Worm (Caenorhabditis elegans) whole organism, L4 larva: Measurements from ENCODE around the gene srt-59.

Experiments used
- F10B5.3 ChIP-seq: sonication (generic microtip); optimal IDR thresholded peaks from 2 replicates; lab custom pipeline; 2016; ENCODE audit warnings: mild to moderate bottlenecking, missing genetic modification characterization, missing compliant biosample characterization
- F37D6.2 ChIP-seq: sonication (generic microtip); optimal IDR thresholded peaks from 2 replicates; lab custom pipeline; 2016; ENCODE audit warnings: mild to moderate bottlenecking, missing genetic modification characterization, missing compliant biosample characterization
- F49E8.2 ChIP-seq: sonication (generic microtip); optimal IDR thresholded peaks from 2 replicates; lab custom pipeline; 2016; ENCODE audit warnings: missing compliant biosample characterization, mild to moderate bottlenecking, missing genetic modification characterization, borderline replicate concordance
- ZK546.5 ChIP-seq, 2 experiments: sonication (generic microtip); optimal IDR thresholded peaks; 2 replicates each; lab custom pipeline; 2017; ENCODE audit warnings: missing biosample characterization in 2 of 2, missing genetic modification characterization in 2 of 2
- attf-4 ChIP-seq: sonication (generic microtip); optimal IDR thresholded peaks from 3 replicates; lab custom pipeline; 2017; ENCODE audit warnings: missing biosample characterization, missing genetic modification characterization
- ceh-20 ChIP-seq: fragments of 200-800 bp; sonication (Bioruptor generic); IDR thresholded peaks from 2 replicates; pipeline ENCODE4 v1.3.6; 2022; ENCODE audit warnings: missing genetic modification reagents, missing genetic modification characterization, missing compliant biosample characterization
- ces-1 ChIP-seq: fragments of 150-350 bp; sonication (generic microtip); optimal IDR thresholded peaks from 4 replicates; lab custom pipeline; 2014; ENCODE audit warnings: missing biosample characterization, missing genetic modification reagents, missing genetic modification characterization
- cey-2 ChIP-seq: sonication (generic microtip); optimal IDR thresholded peaks from 3 replicates; lab custom pipeline; 2017; ENCODE audit warnings: missing genetic modification characterization, mild to moderate bottlenecking, missing compliant biosample characterization, antibody characterized with exemption, borderline replicate concordance; ENCODE audit not compliant: insufficient read depth
- ctbp-1 ChIP-seq: fragments of 200-800 bp; sonication (Bioruptor generic); IDR thresholded peaks from 2 replicates; pipeline ENCODE4 v1.3.6; 2022; ENCODE audit warnings: missing genetic modification reagents, missing genetic modification characterization, missing compliant biosample characterization
- daf-16 ChIP-seq, 3 experiments: sonication (generic microtip); optimal IDR thresholded peaks; 2 replicates each; lab custom pipeline; 2016 to 2017; ENCODE audit warnings: missing genetic modification characterization in 3 of 3, missing genetic modification reagents in 3 of 3, mild to moderate bottlenecking in 2 of 3, missing compliant biosample characterization in 2 of 3, missing biosample characterization in 1 of 3, moderate library complexity in 1 of 3
- dmd-6 ChIP-seq: fragments of 200-800 bp; sonication (Bioruptor generic); IDR thresholded peaks from 2 replicates; pipeline ENCODE4 v1.3.6; 2022; ENCODE audit warnings: missing genetic modification reagents, missing genetic modification characterization, missing compliant biosample characterization
- hlh-11 ChIP-seq: fragments of 200-800 bp; sonication (Bioruptor generic); optimal IDR thresholded peaks from 2 replicates; lab custom pipeline; 2018; ENCODE audit warnings: mild to moderate bottlenecking, missing genetic modification characterization, missing compliant biosample characterization
- lin-1 ChIP-seq: fragments of 200-800 bp; sonication (Bioruptor generic); IDR thresholded peaks from 2 replicates; pipeline ENCODE4 v1.3.6; 2022; ENCODE audit warnings: missing genetic modification reagents, missing genetic modification characterization, missing compliant biosample characterization
- lir-3 ChIP-seq: sonication (generic microtip); optimal IDR thresholded peaks from 2 replicates; lab custom pipeline; 2016; ENCODE audit warnings: mild to moderate bottlenecking, missing genetic modification characterization, missing compliant biosample characterization
- mdt-29 ChIP-seq: fragments of 200-800 bp; sonication (Bioruptor generic); IDR thresholded peaks from 2 replicates; pipeline ENCODE4 v1.3.6; 2022; ENCODE audit warnings: missing genetic modification reagents, missing genetic modification characterization, missing compliant biosample characterization
- mes-2 ChIP-seq: sonication (generic microtip); optimal IDR thresholded peaks from 2 replicates; lab custom pipeline; 2016; ENCODE audit warnings: missing genotype, mild to moderate bottlenecking, missing genetic modification characterization, missing compliant biosample characterization; ENCODE audit not compliant: poor library complexity, severe bottlenecking
- mxl-3 ChIP-seq: fragments of 200-800 bp; sonication (Bioruptor generic); optimal IDR thresholded peaks from 2 replicates; lab custom pipeline; 2018; ENCODE audit warnings: mild to moderate bottlenecking, missing genetic modification characterization, missing compliant biosample characterization
- nhr-48 ChIP-seq: sonication (generic microtip); optimal IDR thresholded peaks from 2 replicates; lab custom pipeline; 2016; ENCODE audit warnings: mild to moderate bottlenecking, missing genetic modification characterization, missing compliant biosample characterization
- nhr-76 ChIP-seq: fragments of 150-350 bp; optimal IDR thresholded peaks from 2 replicates; lab custom pipeline; 2014; ENCODE audit warnings: missing biosample characterization, missing genetic modification characterization
- pqm-1 ChIP-seq: sonication (generic microtip); optimal IDR thresholded peaks from 2 replicates; lab custom pipeline; 2017; ENCODE audit warnings: missing biosample characterization, missing genetic modification characterization
- set-16 ChIP-seq: fragments of 200-800 bp; sonication (Bioruptor generic); IDR thresholded peaks from 2 replicates; pipeline ENCODE4 v1.3.6; 2022; ENCODE audit warnings: missing genetic modification reagents, missing genetic modification characterization, missing compliant biosample characterization
- tra-1 ChIP-seq: fragments of 200-800 bp; sonication (Bioruptor generic); IDR thresholded peaks from 2 replicates; pipeline ENCODE4 v1.3.6; 2022; ENCODE audit warnings: missing genetic modification reagents, missing genetic modification characterization, missing compliant biosample characterization
- unc-62 ChIP-seq, 3 experiments: fragments of 150-350 bp in 1 of 3; sonication (generic microtip); optimal IDR thresholded peaks in 2 of 3; peaks in 1 of 3; 1 replicate in 1 of 3; 2 replicates in 2 of 3; lab custom pipeline; 2014 to 2017; ENCODE audit warnings: missing biosample characterization in 3 of 3, missing genetic modification characterization in 3 of 3, missing genetic modification reagents in 3 of 3, missing genotype in 1 of 3
- zag-1 ChIP-seq: fragments of 150-350 bp; optimal IDR thresholded peaks from 2 replicates; lab custom pipeline; 2014; ENCODE audit warnings: missing biosample characterization, missing genetic modification characterization

srt-59 gene

ce11 chrIV:563417-563816, 38.1 kb downstream of the srt-59 start:
- peak; percentile 72 for TF ChIP-seq ces-1
- TF ChIP-seq ctbp-1: 0 out of 2 replicates have a peak, but pooled peaks have one; percentile 23
- TF ChIP-seq mdt-29 (GFP tag; lab: Robert Waterston, UW): no peak

- TF ChIP-seq nhr-76 (tag; lab: Kevin White, UChicago) (no peak), unc-62 (GFP tag; optimal IDR thresholded peaks at IDR 0.05 in 1 of 2; lab: Kevin White, UChicago) (peak in 1 of 2 experiments; percentile 83), unc-62 (tag; optimal IDR thresholded peaks at IDR 0.05; lab: Kevin White, UChicago) (no peak)
Measured at ce11 chrIV:560780-561179, 40.7 kb downstream of the srt-59 start.

- TF ChIP-seq zag-1: no peak
- no peak for TF ChIP-seq mdt-29 (GFP tag; lab: Robert Waterston, UW)
- no peak for TF ChIP-seq F10B5.3 (tag; lab: Kevin White, UChicago)
- TF ChIP-seq unc-62 (GFP tag; optimal IDR thresholded peaks at IDR 0.05 in 1 of 2; lab: Kevin White, UChicago): peak in 1 of 2 experiments; percentile 76
- no peak for TF ChIP-seq unc-62 (tag; optimal IDR thresholded peaks at IDR 0.05; lab: Kevin White, UChicago)
- no peak for TF ChIP-seq lir-3 (tag; lab: Kevin White, UChicago)
- TF ChIP-seq lin-1: no peak
- TF ChIP-seq mxl-3 (GFP tag; lab: Kevin White, UChicago): no peak
- no peak for TF ChIP-seq mes-2 (tag; lab: Kevin White, UChicago)
Measured at ce11 chrIV:560314-560713, 41.2 kb downstream of the srt-59 start.

- TF ChIP-seq set-16 (GFP tag; lab: Robert Waterston, UW) (peak; percentile 69), cey-2 (no peak)
Measured at ce11 chrIV:558735-559284, 42.7 kb downstream of the srt-59 start, which contains the start of gene efn-4. Gene efn-4 (plus strand): TSS chrIV:559234.

- peak in 1 of 2 experiments; percentile 23 for TF ChIP-seq unc-62 (GFP tag; optimal IDR thresholded peaks at IDR 0.05 in 1 of 2; lab: Kevin White, UChicago)
- no peak for TF ChIP-seq unc-62 (tag; optimal IDR thresholded peaks at IDR 0.05; lab: Kevin White, UChicago)
- TF ChIP-seq attf-4 (tag; lab: Kevin White, UChicago): no peak
- no peak for TF ChIP-seq F49E8.2
Measured at ce11 chrIV:554005-554404, 47.5 kb downstream of the srt-59 start.

ce11 chrIV:551923-552322, 49.6 kb downstream of the srt-59 start:
- TF ChIP-seq pqm-1 (tag; lab: Kevin White, UChicago) (peak; percentile 59), mxl-3 (GFP tag; lab: Kevin White, UChicago) (peak; percentile 46), daf-16 (GFP tag; optimal IDR thresholded peaks at IDR 0.05; lab: Kevin White, UChicago) (peak in 1 of 2 experiments; percentile 70), daf-16 (tag; optimal IDR thresholded peaks at IDR 0.05; lab: Kevin White, UChicago) (peak; percentile 83), F37D6.2 (no peak), tra-1 (GFP tag; lab: Robert Waterston, UW) (peak; percentile 91), lin-1 (peak; percentile 90), unc-62 (GFP tag; optimal IDR thresholded peaks at IDR 0.05 in 1 of 2; lab: Kevin White, UChicago) (peak in 1 of 2 experiments; percentile 31), unc-62 (tag; optimal IDR thresholded peaks at IDR 0.05; lab: Kevin White, UChicago) (no peak), nhr-48 (tag; lab: Kevin White, UChicago) (peak; percentile 32), hlh-11 (no peak), dmd-6 (peak; percentile 91), ZK546.5 (tag; optimal IDR thresholded peaks at IDR 0.05; lab: Kevin White, UChicago) (no peak), ceh-20 (GFP tag; lab: Robert Waterston, UW) (0 out of 2 replicates have a peak, but pooled peaks have one; percentile 40)
